Fruit fly (Drosophila melanogaster) whole organism, embryonic: ENCODE data around the gene cl.

Experiments used
- Abd-B ChIP-seq: fragments of 200-800 bp; sonication (Bioruptor generic); optimal IDR thresholded peaks from 2 replicates; lab custom pipeline; 2018; ENCODE audit warnings: missing biosample characterization, mild to moderate bottlenecking, missing genetic modification characterization, moderate library complexity
- B-H2 ChIP-seq: fragments of 200-800 bp; sonication (Bioruptor generic); optimal IDR thresholded peaks from 2 replicates; lab custom pipeline; 2018; ENCODE audit warnings: missing biosample characterization, mild to moderate bottlenecking, missing genetic modification characterization
- Blimp-1 ChIP-seq: fragments of 200-800 bp; sonication (Bioruptor generic); optimal IDR thresholded peaks from 3 replicates; lab custom pipeline; 2018; ENCODE audit warnings: missing biosample characterization, missing genetic modification characterization, mild to moderate bottlenecking, moderate library complexity, missing genetic modification reagents
- CG10462 ChIP-seq: fragments of 200-800 bp; sonication (Bioruptor generic); optimal IDR thresholded peaks from 2 replicates; lab custom pipeline; 2016; ENCODE audit warnings: missing biosample characterization, missing genetic modification characterization
- CG11085 ChIP-seq: fragments of 200-800 bp; sonication (Bioruptor generic); IDR thresholded peaks from 2 replicates; pipeline ENCODE4 v1.3.6; 2022; ENCODE audit warnings: missing biosample characterization, missing genetic modification characterization
- CG11247 ChIP-seq: fragments of 200-800 bp; sonication (Bioruptor generic); IDR thresholded peaks from 2 replicates; pipeline ENCODE4 v1.3.6; 2022; ENCODE audit warnings: missing biosample characterization, missing genetic modification characterization
- CG13123 ChIP-seq: fragments of 200-800 bp; sonication (Bioruptor generic); optimal IDR thresholded peaks from 2 replicates; lab custom pipeline; 2016; ENCODE audit warnings: missing biosample characterization, missing genetic modification characterization
- CG13775 ChIP-seq: fragments of 200-800 bp; sonication (Bioruptor generic); optimal IDR thresholded peaks from 3 replicates; lab custom pipeline; 2017; ENCODE audit warnings: missing biosample characterization, mild to moderate bottlenecking, missing genetic modification characterization
- CG16863 ChIP-seq: fragments of 200-800 bp; sonication (Bioruptor generic); optimal IDR thresholded peaks from 3 replicates; lab custom pipeline; 2016; ENCODE audit warnings: missing biosample characterization, missing genetic modification characterization
- CG2202 ChIP-seq: fragments of 200-800 bp; sonication (Bioruptor generic); optimal IDR thresholded peaks from 2 replicates; lab custom pipeline; 2018; ENCODE audit warnings: missing biosample characterization, mild to moderate bottlenecking, missing genetic modification characterization
- CG31224 ChIP-seq: fragments of 200-800 bp; sonication (Bioruptor generic); IDR thresholded peaks from 2 replicates; pipeline ENCODE4 v1.3.6; 2022; ENCODE audit warnings: missing biosample characterization, missing genetic modification characterization
- CG33557 ChIP-seq: fragments of 200-800 bp; sonication (Bioruptor generic); optimal IDR thresholded peaks from 2 replicates; lab custom pipeline; 2019; ENCODE audit warnings: missing biosample characterization, mild to moderate bottlenecking, missing genetic modification characterization, moderate library complexity
- CG4282 ChIP-seq: fragments of 200-800 bp; sonication (Bioruptor generic); optimal IDR thresholded peaks from 2 replicates; lab custom pipeline; 2016; ENCODE audit warnings: missing biosample characterization, missing genetic modification characterization
- CG4328 ChIP-seq: fragments of 200-800 bp; sonication (Bioruptor generic); optimal IDR thresholded peaks from 3 replicates; lab custom pipeline; 2017; ENCODE audit warnings: missing biosample characterization, missing genetic modification reagents, missing genetic modification characterization
- CG4360 ChIP-seq: fragments of 200-800 bp; sonication (Bioruptor generic); IDR thresholded peaks from 2 replicates; pipeline ENCODE4 v1.3.6; 2022; ENCODE audit warnings: missing biosample characterization, missing genetic modification characterization
- CG8944 ChIP-seq: fragments of 200-800 bp; sonication (Bioruptor generic); optimal IDR thresholded peaks from 3 replicates; lab custom pipeline; 2016; ENCODE audit warnings: missing biosample characterization, missing genetic modification characterization
- CG9609 ChIP-seq: fragments of 200-800 bp; sonication (Bioruptor generic); optimal IDR thresholded peaks from 3 replicates; lab custom pipeline; 2016; ENCODE audit warnings: missing biosample characterization, missing genetic modification characterization
- Dll ChIP-seq: fragments of 200-800 bp; sonication (Bioruptor generic); IDR thresholded peaks from 4 replicates; pipeline ENCODE4 v1.3.6; 2022; ENCODE audit warnings: missing biosample characterization, missing genetic modification characterization; ENCODE audit not compliant: partially characterized antibody
- Dp ChIP-seq: fragments of 200-800 bp; sonication (Bioruptor generic); optimal IDR thresholded peaks from 2 replicates; lab custom pipeline; 2018; ENCODE audit warnings: missing biosample characterization, mild to moderate bottlenecking, missing genetic modification characterization, moderate library complexity
- ERR ChIP-seq: fragments of 200-800 bp; sonication (Bioruptor generic); optimal IDR thresholded peaks from 2 replicates; lab custom pipeline; 2016; ENCODE audit warnings: missing biosample characterization, missing genetic modification characterization
- Eip74EF ChIP-seq, 2 experiments: fragments of 200-800 bp in 1 of 2; fragments of >200 bp in 1 of 2; sonication (Bioruptor generic) in 1 of 2; optimal IDR thresholded peaks; 2 replicates each; lab custom pipeline; 2017 to 2019; ENCODE audit warnings: missing biosample characterization in 2 of 2, missing genetic modification characterization in 2 of 2, mild to moderate bottlenecking in 1 of 2, moderate library complexity in 1 of 2
- Fer1 ChIP-seq: fragments of 200-800 bp; sonication (Bioruptor generic); optimal IDR thresholded peaks from 2 replicates; lab custom pipeline; 2017; ENCODE audit warnings: missing biosample characterization, mild to moderate bottlenecking, missing genetic modification characterization
- Fer3 ChIP-seq: fragments of 200-800 bp; sonication (Bioruptor generic); optimal IDR thresholded peaks from 2 replicates; lab custom pipeline; 2018; ENCODE audit warnings: missing biosample characterization, mild to moderate bottlenecking, missing genetic modification characterization, moderate library complexity
- HLHmδ ChIP-seq: fragments of 200-800 bp; sonication (Bioruptor generic); optimal IDR thresholded peaks from 2 replicates; lab custom pipeline; 2018; ENCODE audit warnings: missing biosample characterization, mild to moderate bottlenecking, missing genetic modification characterization, moderate library complexity
- Kr ChIP-seq: fragments of 200-800 bp; sonication (Bioruptor generic); optimal IDR thresholded peaks from 2 replicates; lab custom pipeline; 2017; ENCODE audit warnings: missing biosample characterization, mild to moderate bottlenecking, missing genetic modification characterization
- Nf-YA ChIP-seq: fragments of 200-800 bp; sonication (Bioruptor generic); IDR thresholded peaks from 2 replicates; pipeline ENCODE4 v1.3.6; 2022; ENCODE audit warnings: missing biosample characterization, missing genetic modification characterization
- NfI ChIP-seq: fragments of 200-800 bp; sonication (Bioruptor generic); optimal IDR thresholded peaks from 3 replicates; lab custom pipeline; 2018; ENCODE audit warnings: missing biosample characterization, mild to moderate bottlenecking, missing genetic modification characterization, moderate library complexity
- Six4 ChIP-seq: fragments of 200-800 bp; sonication (Bioruptor generic); optimal IDR thresholded peaks from 2 replicates; lab custom pipeline; 2016; ENCODE audit warnings: missing biosample characterization, missing genetic modification characterization
- Sry-β ChIP-seq: fragments of 200-800 bp; sonication (Bioruptor generic); optimal IDR thresholded peaks from 2 replicates; lab custom pipeline; 2018; ENCODE audit warnings: missing biosample characterization, mild to moderate bottlenecking, missing genetic modification characterization, moderate library complexity
- Xbp1 ChIP-seq: fragments of 200-800 bp; sonication (Bioruptor generic); optimal IDR thresholded peaks from 3 replicates; lab custom pipeline; 2016; ENCODE audit warnings: missing biosample characterization, mild to moderate bottlenecking, missing genetic modification characterization
- al ChIP-seq: fragments of 200-800 bp; sonication (Bioruptor generic); IDR thresholded peaks from 2 replicates; pipeline ENCODE4 v1.3.6; 2022; ENCODE audit warnings: missing biosample characterization, missing genetic modification characterization
- amos ChIP-seq: fragments of 200-800 bp; sonication (Bioruptor generic); IDR thresholded peaks from 2 replicates; pipeline ENCODE4 v1.3.6; 2022; ENCODE audit warnings: missing biosample characterization, missing genetic modification characterization; ENCODE audit not compliant: partially characterized antibody
- ap ChIP-seq: fragments of 200-800 bp; sonication (Bioruptor generic); IDR thresholded peaks from 2 replicates; pipeline ENCODE4 v1.3.6; 2022; ENCODE audit warnings: missing biosample characterization, missing genetic modification characterization
- ase ChIP-seq: fragments of 200-800 bp; sonication (Bioruptor generic); IDR thresholded peaks from 3 replicates; pipeline ENCODE4 v1.3.6; 2022; ENCODE audit warnings: missing biosample characterization, missing genetic modification characterization
- cad ChIP-seq: fragments of >200 bp; optimal IDR thresholded peaks from 2 replicates; lab custom pipeline; 2017; ENCODE audit warnings: missing biosample characterization, missing genetic modification characterization
- corto ChIP-seq: fragments of 200-800 bp; sonication (Bioruptor generic); optimal IDR thresholded peaks from 2 replicates; lab custom pipeline; 2016; ENCODE audit warnings: missing biosample characterization, mild to moderate bottlenecking, missing genetic modification characterization, moderate library complexity
- croc ChIP-seq: fragments of 200-800 bp; sonication (Bioruptor generic); conservative IDR thresholded peaks from 3 replicates; pipeline ENCODE4 v1.3.6; 2022; ENCODE audit warnings: missing biosample characterization, missing genetic modification characterization
- dm ChIP-seq: fragments of 200-800 bp; sonication (Bioruptor generic); optimal IDR thresholded peaks from 3 replicates; lab custom pipeline; 2016; ENCODE audit warnings: missing biosample characterization, missing genetic modification characterization
- esg ChIP-seq: fragments of 200-800 bp; sonication (Bioruptor generic); conservative IDR thresholded peaks from 2 replicates; pipeline ENCODE4 v1.3.6; 2022; ENCODE audit warnings: missing biosample characterization, missing genetic modification characterization
- gem ChIP-seq: fragments of 200-800 bp; sonication (Bioruptor generic); optimal IDR thresholded peaks from 2 replicates; lab custom pipeline; 2019; ENCODE audit warnings: missing biosample characterization, mild to moderate bottlenecking, missing genetic modification characterization, moderate library complexity
- ham ChIP-seq: fragments of 200-800 bp; sonication (Bioruptor generic); IDR thresholded peaks from 2 replicates; pipeline ENCODE4 v1.3.6; 2022; ENCODE audit warnings: missing biosample characterization, missing genetic modification characterization
- jumu ChIP-seq: fragments of 200-800 bp; sonication (Bioruptor generic); optimal IDR thresholded peaks from 3 replicates; lab custom pipeline; 2016; ENCODE audit warnings: missing biosample characterization, missing genetic modification characterization
- kah ChIP-seq: fragments of 200-800 bp; sonication (Bioruptor generic); optimal IDR thresholded peaks from 2 replicates; lab custom pipeline; 2018; ENCODE audit warnings: missing biosample characterization, mild to moderate bottlenecking, missing genetic modification characterization
- kay ChIP-seq: fragments of 200-800 bp; sonication (Bioruptor generic); optimal IDR thresholded peaks from 2 replicates; lab custom pipeline; 2016; ENCODE audit warnings: missing biosample characterization, missing genetic modification characterization
- lbe ChIP-seq: fragments of 200-800 bp; sonication (Bioruptor generic); optimal IDR thresholded peaks from 2 replicates; lab custom pipeline; 2016; ENCODE audit warnings: missing biosample characterization, mild to moderate bottlenecking, missing genetic modification characterization
- lola ChIP-seq, 3 experiments: fragments of >200 bp in 2 of 3; fragments of 200-800 bp in 1 of 3; sonication (Bioruptor generic) in 1 of 3; optimal IDR thresholded peaks; 2 replicates each; lab custom pipeline; 2017 to 2019; ENCODE audit warnings: missing biosample characterization in 3 of 3, missing genetic modification characterization in 3 of 3, mild to moderate bottlenecking in 1 of 3, moderate library complexity in 1 of 3
- seq ChIP-seq: fragments of 200-800 bp; sonication (Bioruptor generic); IDR thresholded peaks from 2 replicates; pipeline ENCODE4 v1.3.6; 2022; ENCODE audit warnings: missing biosample characterization, missing genetic modification characterization
- shn ChIP-seq: fragments of 200-800 bp; sonication (Bioruptor generic); optimal IDR thresholded peaks from 3 replicates; lab custom pipeline; 2016; ENCODE audit warnings: missing biosample characterization, missing genetic modification characterization
- sob ChIP-seq: fragments of 200-800 bp; sonication (Bioruptor generic); IDR thresholded peaks from 2 replicates; pipeline ENCODE4 v1.3.6; 2022; ENCODE audit warnings: missing biosample characterization, missing genetic modification characterization
- unpg ChIP-seq: fragments of 200-800 bp; sonication (Bioruptor generic); optimal IDR thresholded peaks from 3 replicates; lab custom pipeline; 2018; ENCODE audit warnings: missing biosample characterization, mild to moderate bottlenecking, missing genetic modification characterization, moderate library complexity

cl gene

dm6 chr2L:5476699-5477098 lies 43.2 kb upstream of the cl start (continued):
- TF ChIP-seq CG11247 (GFP tag; lab: Robert Waterston, UW) (peak; percentile 74), gem (tag; lab: Kevin White, UChicago) (peak; percentile 93), Six4 (GFP tag; lab: Kevin White, UChicago) (peak; percentile 80), Xbp1 (GFP tag; lab: Kevin White, UChicago) (peak; percentile 77), al (GFP tag; lab: Robert Waterston, UW) (peak; percentile 47; the same call in 1 of the 2 replicates), NfI (peak; percentile 48), CG11085 (GFP tag; lab: Robert Waterston, UW) (peak; percentile 76), CG4360 (GFP tag; lab: Robert Waterston, UW) (peak; percentile 65; the same call in 1 of the 2 replicates), Dll (GFP tag; lab: Robert Waterston, UW) (no peak), kay (GFP tag; lab: Kevin White, UChicago) (peak; percentile 86), Blimp-1 (GFP tag; lab: Kevin White, UChicago) (peak; percentile 78), CG10462 (peak; percentile 85), lbe (GFP tag; lab: Kevin White, UChicago) (no peak), CG4328 (GFP tag; lab: Kevin White, UChicago) (peak; percentile 6), seq (peak; percentile 68), corto (GFP tag; lab: Kevin White, UChicago) (no peak), CG2202 (tag; lab: Kevin White, UChicago) (peak; percentile 86), esg (GFP tag; lab: Robert Waterston, UW) (peak; percentile 89), CG13775 (GFP tag; lab: Kevin White, UChicago) (peak; percentile 76), Nf-YA (GFP tag; lab: Robert Waterston, UW) (peak; percentile 62; the same call in 1 of the 2 replicates), Sry-β (GFP tag; lab: Kevin White, UChicago) (peak; percentile 18), CG16863 (peak; percentile 90), B-H2 (GFP tag; lab: Kevin White, UChicago) (no peak), amos (GFP tag; lab: Robert Waterston, UW) (no peak), CG9609 (GFP tag; lab: Kevin White, UChicago) (peak; percentile 92), CG33557 (GFP tag; lab: Kevin White, UChicago) (peak; percentile 81), ERR (GFP tag; lab: Kevin White, UChicago) (peak; percentile 36), kah (GFP tag; lab: Kevin White, UChicago) (no peak), lola (GFP tag; optimal IDR thresholded peaks at IDR 0.05; lab: Kevin White, UChicago) (peak in 1 of 3 experiments; percentile 92), sob (peak; percentile 73), unpg (GFP tag; lab: Kevin White, UChicago) (peak; percentile 82), CG8944 (GFP tag; lab: Kevin White, UChicago) (peak; percentile 93), Fer1 (no peak), dm (GFP tag; lab: Kevin White, UChicago) (peak; percentile 78), jumu (peak; percentile 93), Fer3 (tag; lab: Kevin White, UChicago) (peak; percentile 49), Kr (peak; percentile 60), Abd-B (GFP tag; lab: Kevin White, UChicago) (peak; percentile 72), shn (GFP tag; lab: Kevin White, UChicago) (peak; percentile 87), croc (GFP tag; lab: Robert Waterston, UW) (peak; percentile 87), ham (GFP tag; lab: Robert Waterston, UW) (peak; percentile 65; the same call in 1 of the 2 replicates), cad (GFP tag; lab: Kevin White, UChicago) (no peak), HLHmδ (GFP tag; lab: Kevin White, UChicago) (no peak), CG13123 (peak; percentile 65), CG4282 (GFP tag; lab: Kevin White, UChicago) (peak; percentile 61), Dp (GFP tag; lab: Kevin White, UChicago) (no peak), Eip74EF (GFP tag; optimal IDR thresholded peaks at IDR 0.05; lab: Kevin White, UChicago) (peak in 1 of 2 experiments; percentile 23), CG31224 (peak; percentile 78), ap (GFP tag; lab: Robert Waterston, UW) (peak; percentile 81), ase (peak; percentile 76)
